Worm (Caenorhabditis elegans) whole organism, mixed stage, embryonic: ENCODE data around the gene F32A5.8.

ENCODE experiments used
- blmp-1 ChIP-seq: fragments of 150-350 bp; optimal IDR thresholded peaks from 2 replicates; lab custom pipeline; 2014; ENCODE audit warnings: missing biosample characterization, missing genetic modification characterization
- ceh-39 ChIP-seq: fragments of 150-350 bp; optimal IDR thresholded peaks from 2 replicates; lab custom pipeline; 2014; ENCODE audit warnings: missing biosample characterization, missing genetic modification characterization
- ceh-43 ChIP-seq: fragments of 200-800 bp; sonication (Bioruptor generic); optimal IDR thresholded peaks from 2 replicates; lab custom pipeline; 2018; ENCODE audit warnings: mild to moderate bottlenecking, missing genetic modification characterization, moderate library complexity, missing compliant biosample characterization
- ceh-83 ChIP-seq: fragments of 200-800 bp; sonication (Bioruptor generic); optimal IDR thresholded peaks from 2 replicates; lab custom pipeline; 2018; ENCODE audit warnings: mild to moderate bottlenecking, missing genetic modification characterization, missing compliant biosample characterization
- ces-1 ChIP-seq: fragments of 150-350 bp; optimal IDR thresholded peaks from 2 replicates; lab custom pipeline; 2014; ENCODE audit warnings: missing biosample characterization, missing genetic modification reagents, missing genetic modification characterization
- cnd-1 ChIP-seq: fragments of 200-800 bp; sonication (Bioruptor generic); optimal IDR thresholded peaks from 2 replicates; lab custom pipeline; 2018; ENCODE audit warnings: mild to moderate bottlenecking, missing genetic modification characterization, missing compliant biosample characterization
- elt-1 ChIP-seq: sonication (generic microtip); optimal IDR thresholded peaks from 2 replicates; lab custom pipeline; 2017; ENCODE audit warnings: missing genetic modification characterization, mild to moderate bottlenecking, missing compliant biosample characterization, antibody characterized with exemption, moderate library complexity, borderline replicate concordance; ENCODE audit not compliant: insufficient read depth
- elt-3 ChIP-seq: fragments of 150-350 bp; optimal IDR thresholded peaks from 2 replicates; lab custom pipeline; 2014; ENCODE audit warnings: missing biosample characterization, missing genetic modification characterization
- flh-1 ChIP-seq: fragments of 200-800 bp; sonication (Bioruptor generic); optimal IDR thresholded peaks from 2 replicates; lab custom pipeline; 2018; ENCODE audit warnings: mild to moderate bottlenecking, missing genetic modification characterization, moderate library complexity, missing compliant biosample characterization
- ham-2 ChIP-seq: fragments of 200-800 bp; sonication (Bioruptor generic); optimal IDR thresholded peaks from 2 replicates; lab custom pipeline; 2018; ENCODE audit warnings: mild to moderate bottlenecking, missing genetic modification characterization, missing compliant biosample characterization
- hlh-1 ChIP-seq: fragments of 150-350 bp; optimal IDR thresholded peaks from 2 replicates; lab custom pipeline; 2014; ENCODE audit warnings: missing biosample characterization, missing genetic modification reagents, missing genetic modification characterization
- lin-13 ChIP-seq: fragments of 150-350 bp; optimal IDR thresholded peaks from 2 replicates; lab custom pipeline; 2014; ENCODE audit warnings: missing biosample characterization, missing genetic modification characterization
- lin-32 ChIP-seq: fragments of 200-800 bp; sonication (Bioruptor generic); optimal IDR thresholded peaks from 2 replicates; lab custom pipeline; 2018; ENCODE audit warnings: mild to moderate bottlenecking, missing genetic modification characterization, missing compliant biosample characterization
- lsy-2 ChIP-seq: fragments of 150-350 bp; optimal IDR thresholded peaks from 2 replicates; lab custom pipeline; 2014; ENCODE audit warnings: missing biosample characterization, missing genetic modification characterization
- mab-5 ChIP-seq: fragments of 150-350 bp; optimal IDR thresholded peaks from 2 replicates; lab custom pipeline; 2014; ENCODE audit warnings: missing biosample characterization, missing genetic modification characterization
- mep-1 ChIP-seq: fragments of 150-350 bp; optimal IDR thresholded peaks from 2 replicates; lab custom pipeline; 2017; ENCODE audit warnings: missing biosample characterization, missing genetic modification reagents, missing genetic modification characterization, inconsistent platforms
- nhr-12 ChIP-seq: fragments of 150-350 bp; optimal IDR thresholded peaks from 2 replicates; lab custom pipeline; 2014; ENCODE audit warnings: missing biosample characterization, missing genetic modification characterization
- nhr-2 ChIP-seq: fragments of 150-350 bp; optimal IDR thresholded peaks from 2 replicates; lab custom pipeline; 2014; ENCODE audit warnings: missing biosample characterization, missing genetic modification characterization
- nhr-237 ChIP-seq: fragments of 150-350 bp; optimal IDR thresholded peaks from 2 replicates; lab custom pipeline; 2014; ENCODE audit warnings: missing biosample characterization, missing genetic modification characterization
- nhr-28 ChIP-seq: fragments of 150-350 bp; optimal IDR thresholded peaks from 2 replicates; lab custom pipeline; 2014; ENCODE audit warnings: missing biosample characterization, missing genetic modification characterization
- nhr-76 ChIP-seq: sonication (generic microtip); optimal IDR thresholded peaks from 2 replicates; lab custom pipeline; 2017; ENCODE audit warnings: missing biosample characterization, missing genetic modification characterization
- sem-2 ChIP-seq: fragments of 200-800 bp; sonication (Bioruptor generic); optimal IDR thresholded peaks from 2 replicates; lab custom pipeline; 2018; ENCODE audit warnings: mild to moderate bottlenecking, missing genetic modification characterization, missing compliant biosample characterization
- snpc-4 ChIP-seq: fragments of 150-350 bp; optimal IDR thresholded peaks from 2 replicates; lab custom pipeline; 2014; ENCODE audit warnings: missing biosample characterization, missing genetic modification characterization
- tbx-8 ChIP-seq: fragments of 200-800 bp; sonication (Bioruptor generic); optimal IDR thresholded peaks from 2 replicates; lab custom pipeline; 2018; ENCODE audit warnings: mild to moderate bottlenecking, missing genetic modification characterization, moderate library complexity, missing compliant biosample characterization
- unc-120 ChIP-seq: sonication (generic microtip); optimal IDR thresholded peaks from 2 replicates; lab custom pipeline; 2017; ENCODE audit warnings: missing genetic modification characterization, missing compliant biosample characterization; ENCODE audit not compliant: poor library complexity, severe bottlenecking
- unc-39 ChIP-seq: fragments of 150-350 bp; optimal IDR thresholded peaks from 2 replicates; lab custom pipeline; 2014; ENCODE audit warnings: missing biosample characterization, missing genetic modification characterization
- unc-62 ChIP-seq: fragments of 150-350 bp; optimal IDR thresholded peaks from 2 replicates; lab custom pipeline; 2014; ENCODE audit warnings: missing biosample characterization, missing genetic modification reagents, missing genetic modification characterization
- zip-8 ChIP-seq: fragments of 150-350 bp; optimal IDR thresholded peaks from 2 replicates; lab custom pipeline; 2014; ENCODE audit warnings: missing biosample characterization, missing genetic modification characterization
- ztf-11 ChIP-seq: fragments of 150-350 bp; optimal IDR thresholded peaks from 2 replicates; lab custom pipeline; 2014; ENCODE audit warnings: missing biosample characterization, missing genetic modification characterization

Gene F32A5.8

ce11 chrII:7273517-7273916 is 17.6 kb downstream of the F32A5.8 start:
- TF ChIP-seq mep-1 (no peak), ztf-11 (tag; lab: Kevin White, UChicago) (no peak), blmp-1 (tag; lab: Kevin White, UChicago) (no peak), ham-2 (GFP tag; lab: Kevin White, UChicago) (no peak), ceh-39 (no peak)

ce11 chrII:7277257-7277656 is 21.3 kb downstream of the F32A5.8 start:
- no peak for TF ChIP-seq ces-1 (GFP tag; lab: Kevin White, UChicago)
- TF ChIP-seq snpc-4 (tag; lab: Kevin White, UChicago), result no peak
- TF ChIP-seq lsy-2 (tag; lab: Kevin White, UChicago), result no peak

- no peak for TF ChIP-seq unc-120 (tag; lab: Kevin White, UChicago)
- no peak for TF ChIP-seq nhr-2 (tag; lab: Kevin White, UChicago)
Measured at ce11 chrII:7277925-7278324, 22.0 kb downstream of the F32A5.8 start.

- TF ChIP-seq nhr-28 (tag; lab: Kevin White, UChicago) (no peak), elt-1 (tag; lab: Kevin White, UChicago) (no peak), sem-2 (GFP tag; lab: Kevin White, UChicago) (no peak), mab-5 (tag; lab: Kevin White, UChicago) (no peak), hlh-1 (tag; lab: Kevin White, UChicago) (no peak), elt-3 (tag; lab: Kevin White, UChicago) (no peak), nhr-76 (no peak), unc-62 (GFP tag; lab: Kevin White, UChicago) (no peak), ham-2 (GFP tag; lab: Kevin White, UChicago) (no peak), nhr-2 (tag; lab: Kevin White, UChicago) (no peak), unc-39 (tag; lab: Kevin White, UChicago) (no peak), ceh-43 (GFP tag; lab: Kevin White, UChicago) (no peak), zip-8 (tag; lab: Kevin White, UChicago) (no peak), cnd-1 (no peak), snpc-4 (tag; lab: Kevin White, UChicago) (no peak), unc-120 (tag; lab: Kevin White, UChicago) (no peak), lsy-2 (tag; lab: Kevin White, UChicago) (no peak), ceh-83 (no peak)
Measured at ce11 chrII:7279808-7280207, 23.9 kb downstream of the F32A5.8 start.

ce11 chrII:7280584-7280983 is 24.7 kb downstream of the F32A5.8 start:
- TF ChIP-seq mab-5 (tag; lab: Kevin White, UChicago), result no peak
- TF ChIP-seq ceh-43 (GFP tag; lab: Kevin White, UChicago), result no peak
- TF ChIP-seq lin-32 (GFP tag; lab: Kevin White, UChicago), result no peak
- no peak for TF ChIP-seq elt-1 (tag; lab: Kevin White, UChicago)
- TF ChIP-seq nhr-237 (tag; lab: Kevin White, UChicago), result no peak
- no peak for TF ChIP-seq flh-1 (GFP tag; lab: Kevin White, UChicago)
- TF ChIP-seq snpc-4 (tag; lab: Kevin White, UChicago), result no peak
- no peak for TF ChIP-seq tbx-8 (GFP tag; lab: Kevin White, UChicago)
- no peak for TF ChIP-seq unc-62 (GFP tag; lab: Kevin White, UChicago)

- TF ChIP-seq hlh-1 (tag; lab: Kevin White, UChicago) (no peak), unc-39 (tag; lab: Kevin White, UChicago) (no peak), lin-13 (tag; lab: Kevin White, UChicago) (no peak), nhr-12 (tag; lab: Kevin White, UChicago) (no peak), ztf-11 (tag; lab: Kevin White, UChicago) (no peak), ceh-83 (no peak)
- TF ChIP-seq, all 35 proteins: peak for 0
Measured at ce11 chrII:7283063-7283462, 27.2 kb downstream of the F32A5.8 start.
